Fruit fly (Drosophila melanogaster) whole organism, embryonic: Measurements from ENCODE around the gene Hph.

Experiments
- Antp ChIP-seq: fragments of 200-800 bp; sonication (Bioruptor generic); optimal IDR thresholded peaks from 3 replicates; lab custom pipeline; 2016; ENCODE audit warnings: missing biosample characterization, missing genetic modification characterization
- Awh ChIP-seq: fragments of 200-800 bp; sonication (Bioruptor generic); IDR thresholded peaks from 2 replicates; pipeline ENCODE4, ENCODE4 v1.3.6; 2022; ENCODE audit warnings: missing biosample characterization, missing genetic modification characterization
- C15 ChIP-seq: fragments of 200-800 bp; sonication (Bioruptor generic); IDR thresholded peaks from 3 replicates; pipeline ENCODE4 v1.3.6; 2022; ENCODE audit warnings: missing biosample characterization, missing genetic modification characterization
- CG10267 ChIP-seq: fragments of 200-800 bp; sonication (Bioruptor generic); optimal IDR thresholded peaks from 2 replicates; lab custom pipeline; 2018; ENCODE audit warnings: missing biosample characterization, mild to moderate bottlenecking, missing genetic modification characterization, moderate library complexity
- CG12071 ChIP-seq: fragments of 200-800 bp; sonication (Bioruptor generic); optimal IDR thresholded peaks from 3 replicates; lab custom pipeline; 2018; ENCODE audit warnings: missing biosample characterization, mild to moderate bottlenecking, missing genetic modification characterization
- CG1233 ChIP-seq: fragments of 200-800 bp; sonication (Bioruptor generic); optimal IDR thresholded peaks from 4 replicates; lab custom pipeline; 2018; ENCODE audit warnings: missing biosample characterization, mild to moderate bottlenecking, missing genetic modification characterization
- CG15269 ChIP-seq: fragments of 200-800 bp; sonication (Bioruptor generic); optimal IDR thresholded peaks from 2 replicates; lab custom pipeline; 2018; ENCODE audit warnings: missing biosample characterization, mild to moderate bottlenecking, missing genetic modification characterization, moderate library complexity
- CG17568 ChIP-seq: fragments of 200-800 bp; sonication (Bioruptor generic); optimal IDR thresholded peaks from 2 replicates; lab custom pipeline; 2018; ENCODE audit warnings: missing biosample characterization, mild to moderate bottlenecking, missing genetic modification characterization, moderate library complexity
- CG1792 ChIP-seq: fragments of 200-800 bp; sonication (Bioruptor generic); optimal IDR thresholded peaks from 2 replicates; lab custom pipeline; 2016; ENCODE audit warnings: missing biosample characterization, missing genetic modification characterization
- CG3726 ChIP-seq: fragments of 200-800 bp; sonication (Bioruptor generic); IDR thresholded peaks from 3 replicates; pipeline ENCODE4, ENCODE4 v1.3.6; 2022; ENCODE audit warnings: missing biosample characterization, missing genetic modification characterization
- CG3995 ChIP-seq: fragments of 200-800 bp; sonication (Bioruptor generic); optimal IDR thresholded peaks from 3 replicates; lab custom pipeline; 2016; ENCODE audit warnings: missing biosample characterization, missing genetic modification characterization
- CG4424 ChIP-seq: fragments of 200-800 bp; sonication (Bioruptor generic); optimal IDR thresholded peaks from 3 replicates; lab custom pipeline; 2016; ENCODE audit warnings: missing biosample characterization, missing genetic modification characterization
- CG6175 ChIP-seq: fragments of 200-800 bp; sonication (Bioruptor generic); IDR thresholded peaks from 3 replicates; pipeline ENCODE4 v1.3.6; 2022; ENCODE audit warnings: missing biosample characterization, missing genetic modification characterization
- CG6683 ChIP-seq: fragments of 200-800 bp; sonication (Bioruptor generic); optimal IDR thresholded peaks from 2 replicates; lab custom pipeline; 2017; ENCODE audit warnings: missing biosample characterization, mild to moderate bottlenecking, missing genetic modification characterization, missing genetic modification reagents
- CG8281 ChIP-seq: fragments of 200-800 bp; sonication (Bioruptor generic); optimal IDR thresholded peaks from 2 replicates; lab custom pipeline; 2018; ENCODE audit warnings: missing biosample characterization, mild to moderate bottlenecking, missing genetic modification characterization, moderate library complexity
- CG9437 ChIP-seq: fragments of 200-800 bp; sonication (Bioruptor generic); optimal IDR thresholded peaks from 2 replicates; lab custom pipeline; 2018; ENCODE audit warnings: missing biosample characterization, mild to moderate bottlenecking, missing genetic modification characterization
- Dad ChIP-seq: fragments of 200-800 bp; sonication (Bioruptor generic); optimal IDR thresholded peaks from 3 replicates; lab custom pipeline; 2016; ENCODE audit warnings: missing biosample characterization, missing genetic modification characterization
- HmgZ ChIP-seq: fragments of 200-800 bp; sonication (Bioruptor generic); optimal IDR thresholded peaks from 2 replicates; lab custom pipeline; 2018; ENCODE audit warnings: missing biosample characterization, mild to moderate bottlenecking, missing genetic modification characterization
- Ptx1 ChIP-seq: fragments of 200-800 bp; sonication (Bioruptor generic); IDR thresholded peaks from 2 replicates; pipeline ENCODE4 v1.3.6; 2022; ENCODE audit warnings: missing biosample characterization, missing genetic modification characterization
- Side ChIP-seq: fragments of 200-800 bp; sonication (Bioruptor generic); optimal IDR thresholded peaks from 2 replicates; lab custom pipeline; 2016; ENCODE audit warnings: missing biosample characterization, missing genetic modification characterization
- Sox100B ChIP-seq: fragments of 200-800 bp; sonication (Bioruptor generic); optimal IDR thresholded peaks from 3 replicates; lab custom pipeline; 2018; ENCODE audit warnings: missing biosample characterization, mild to moderate bottlenecking, missing genetic modification characterization
- Stat92E ChIP-seq, 3 experiments: fragments of >200 bp in 2 of 3; fragments of 200-800 bp in 1 of 3; sonication (Bioruptor generic) in 1 of 3; optimal IDR thresholded peaks; 2 replicates each; lab custom pipeline; 2017 to 2019; ENCODE audit warnings: missing biosample characterization in 3 of 3, missing genetic modification characterization in 3 of 3, mild to moderate bottlenecking in 1 of 3, moderate library complexity in 1 of 3
- Vsx1 ChIP-seq: fragments of 200-800 bp; sonication (Bioruptor generic); optimal IDR thresholded peaks from 2 replicates; lab custom pipeline; 2017; ENCODE audit warnings: missing biosample characterization, mild to moderate bottlenecking, missing genetic modification characterization, missing genetic modification reagents
- al ChIP-seq: fragments of 200-800 bp; sonication (Bioruptor generic); IDR thresholded peaks from 2 replicates; pipeline ENCODE4 v1.3.6; 2022; ENCODE audit warnings: missing biosample characterization, missing genetic modification characterization
- cwo ChIP-seq: fragments of 200-800 bp; sonication (Bioruptor generic); optimal IDR thresholded peaks from 3 replicates; lab custom pipeline; 2017; ENCODE audit warnings: missing biosample characterization, missing genetic modification characterization, mild to moderate bottlenecking, moderate library complexity, missing genetic modification reagents
- dm ChIP-seq: fragments of 200-800 bp; sonication (Bioruptor generic); optimal IDR thresholded peaks from 3 replicates; lab custom pipeline; 2016; ENCODE audit warnings: missing biosample characterization, missing genetic modification characterization
- ems ChIP-seq: fragments of 200-800 bp; sonication (Bioruptor generic); optimal IDR thresholded peaks from 3 replicates; lab custom pipeline; 2016; ENCODE audit warnings: missing biosample characterization, missing genetic modification characterization
- ewg ChIP-seq: fragments of 200-800 bp; sonication (Bioruptor generic); optimal IDR thresholded peaks from 3 replicates; lab custom pipeline; 2017; ENCODE audit warnings: mild to moderate bottlenecking, missing biosample characterization, missing genetic modification reagents, missing genetic modification characterization
- gem ChIP-seq: fragments of 200-800 bp; sonication (Bioruptor generic); optimal IDR thresholded peaks from 2 replicates; lab custom pipeline; 2019; ENCODE audit warnings: missing biosample characterization, mild to moderate bottlenecking, missing genetic modification characterization, moderate library complexity
- gfzf ChIP-seq: fragments of 200-800 bp; sonication (Bioruptor generic); optimal IDR thresholded peaks from 2 replicates; lab custom pipeline; 2016; ENCODE audit warnings: missing biosample characterization, mild to moderate bottlenecking, missing genetic modification characterization, moderate library complexity
- gro ChIP-seq: fragments of 200-800 bp; sonication (Bioruptor generic); optimal IDR thresholded peaks from 2 replicates; lab custom pipeline; 2016; ENCODE audit warnings: missing biosample characterization, missing genetic modification characterization
- gsb ChIP-seq: fragments of 200-800 bp; sonication (Bioruptor generic); IDR thresholded peaks from 2 replicates; pipeline ENCODE4 v1.3.6; 2022; ENCODE audit warnings: missing biosample characterization, missing genetic modification characterization
- ind ChIP-seq: fragments of 200-800 bp; sonication (Bioruptor generic); optimal IDR thresholded peaks from 3 replicates; lab custom pipeline; 2016; ENCODE audit warnings: missing biosample characterization, missing genetic modification characterization
- inv ChIP-seq: fragments of 200-800 bp; sonication (Bioruptor generic); IDR thresholded peaks from 2 replicates; pipeline ENCODE4 v1.3.6; 2022; ENCODE audit warnings: missing biosample characterization, missing genetic modification characterization; ENCODE audit not compliant: partially characterized antibody
- jing ChIP-seq: fragments of 200-800 bp; sonication (Bioruptor generic); optimal IDR thresholded peaks from 2 replicates; lab custom pipeline; 2018; ENCODE audit warnings: missing biosample characterization, mild to moderate bottlenecking, missing genetic modification characterization
- klu ChIP-seq: fragments of 200-800 bp; sonication (Bioruptor generic); IDR thresholded peaks from 2 replicates; pipeline ENCODE4 v1.3.6; 2022; ENCODE audit warnings: missing biosample characterization, missing genetic modification characterization
- lab ChIP-seq: fragments of 200-800 bp; sonication (Bioruptor generic); optimal IDR thresholded peaks from 3 replicates; lab custom pipeline; 2017; ENCODE audit warnings: missing biosample characterization, missing genetic modification characterization, mild to moderate bottlenecking, moderate library complexity, missing genetic modification reagents
- nerfin-1 ChIP-seq: fragments of 200-800 bp; sonication (Bioruptor generic); optimal IDR thresholded peaks from 3 replicates; lab custom pipeline; 2019; ENCODE audit warnings: missing biosample characterization, mild to moderate bottlenecking, missing genetic modification characterization, moderate library complexity
- nerfin-2 ChIP-seq: fragments of 200-800 bp; sonication (Bioruptor generic); IDR thresholded peaks from 2 replicates; pipeline ENCODE4 v1.3.6; 2022; ENCODE audit warnings: missing biosample characterization, missing genetic modification characterization; ENCODE audit not compliant: partially characterized antibody
- nmo ChIP-seq: fragments of 200-800 bp; sonication (Bioruptor generic); optimal IDR thresholded peaks from 2 replicates; lab custom pipeline; 2018; ENCODE audit warnings: missing biosample characterization, mild to moderate bottlenecking, missing genetic modification characterization, moderate library complexity
- onecut ChIP-seq: fragments of 200-800 bp; sonication (Bioruptor generic); IDR thresholded peaks from 2 replicates; pipeline ENCODE4 v1.3.6; 2022; ENCODE audit warnings: missing biosample characterization, missing genetic modification characterization
- pros ChIP-seq: fragments of 200-800 bp; sonication (Bioruptor generic); optimal IDR thresholded peaks from 3 replicates; lab custom pipeline; 2019; ENCODE audit warnings: missing biosample characterization, mild to moderate bottlenecking, missing genetic modification characterization, moderate library complexity
- ranshi ChIP-seq: fragments of 200-800 bp; sonication (Bioruptor generic); IDR thresholded peaks from 2 replicates; pipeline ENCODE4 v1.3.6; 2022; ENCODE audit warnings: missing biosample characterization, missing genetic modification characterization
- row ChIP-seq: fragments of 200-800 bp; sonication (Bioruptor generic); IDR thresholded peaks from 3 replicates; pipeline ENCODE4 v1.3.6; 2022; ENCODE audit warnings: missing biosample characterization, missing genetic modification characterization
- sd ChIP-seq: fragments of 200-800 bp; sonication (Bioruptor generic); optimal IDR thresholded peaks from 3 replicates; lab custom pipeline; 2018; ENCODE audit warnings: missing biosample characterization, mild to moderate bottlenecking, missing genetic modification characterization, moderate library complexity
- seq ChIP-seq: fragments of 200-800 bp; sonication (Bioruptor generic); IDR thresholded peaks from 2 replicates; pipeline ENCODE4 v1.3.6; 2022; ENCODE audit warnings: missing biosample characterization, missing genetic modification characterization
- slp2 ChIP-seq: fragments of 200-800 bp; sonication (Bioruptor generic); optimal IDR thresholded peaks from 2 replicates; lab custom pipeline; 2016; ENCODE audit warnings: missing biosample characterization, missing genetic modification characterization
- sna ChIP-seq: fragments of 200-800 bp; sonication (Bioruptor generic); IDR thresholded peaks from 2 replicates; pipeline ENCODE4 v1.3.6; 2022; ENCODE audit warnings: missing biosample characterization, missing genetic modification characterization; ENCODE audit not compliant: partially characterized antibody
- toy ChIP-seq: fragments of 200-800 bp; sonication (Bioruptor generic); IDR thresholded peaks from 2 replicates; pipeline ENCODE4 v1.3.6; 2022; ENCODE audit warnings: missing biosample characterization, missing genetic modification characterization
- wek ChIP-seq: fragments of 200-800 bp; sonication (Bioruptor generic); optimal IDR thresholded peaks from 3 replicates; lab custom pipeline; 2018; ENCODE audit warnings: missing biosample characterization, mild to moderate bottlenecking, missing genetic modification characterization, moderate library complexity
- yki ChIP-seq: fragments of >200 bp; optimal IDR thresholded peaks from 3 replicates; lab custom pipeline; 2018

The Hph gene

dm6 chr3R:5217278-5217714, 39.5 kb upstream of the Hph start, which contains the start of gene cno (continued):
- no peak for TF ChIP-seq CG17568 (GFP tag; lab: Kevin White, UChicago)
- no peak for TF ChIP-seq CG12071 (GFP tag; lab: Kevin White, UChicago)
- peak; percentile 21 for TF ChIP-seq CG15269 (tag; lab: Kevin White, UChicago)
- no peak for TF ChIP-seq sd (tag; lab: Kevin White, UChicago)
- peak; percentile 100 for TF ChIP-seq gfzf (GFP tag; lab: Kevin White, UChicago)
- no peak for TF ChIP-seq Dad (GFP tag; lab: Kevin White, UChicago)
- TF ChIP-seq Antp (GFP tag; lab: Kevin White, UChicago), result no peak
- peak; percentile 62 for TF ChIP-seq nmo
- TF ChIP-seq CG6683, result no peak
- no peak for TF ChIP-seq CG1233 (GFP tag; lab: Kevin White, UChicago)
- TF ChIP-seq C15 (GFP tag; lab: Robert Waterston, UW), result no peak
- TF ChIP-seq sna (GFP tag; lab: Robert Waterston, UW), result no peak
- no peak for TF ChIP-seq pros (GFP tag; lab: Kevin White, UChicago)
- no peak for TF ChIP-seq ranshi
- TF ChIP-seq lab (GFP tag; lab: Kevin White, UChicago), result no peak
- TF ChIP-seq gsb (GFP tag; lab: Robert Waterston, UW), result no peak
- TF ChIP-seq wek, result no peak
- peak; percentile 80 for TF ChIP-seq ewg (GFP tag; lab: Kevin White, UChicago)
- peak; percentile 28 for TF ChIP-seq ems (GFP tag; lab: Kevin White, UChicago)
- TF ChIP-seq Stat92E (GFP tag; optimal IDR thresholded peaks at IDR 0.05; lab: Kevin White, UChicago), result peak in 1 of 3 experiments; percentile 76
- no peak for TF ChIP-seq jing (GFP tag; lab: Kevin White, UChicago)
- no peak for TF ChIP-seq Awh (GFP tag; lab: Robert Waterston, UW)
- TF ChIP-seq seq, result no peak; the same call in 1 of the 2 replicates
- TF ChIP-seq nerfin-2 (GFP tag; lab: Robert Waterston, UW), result no peak
- no peak for TF ChIP-seq CG6175 (GFP tag; lab: Robert Waterston, UW)
- TF ChIP-seq al (GFP tag; lab: Robert Waterston, UW), result no peak
- TF ChIP-seq row (GFP tag; lab: Robert Waterston, UW), result no peak; the same call in 2 of the 3 replicates
- TF ChIP-seq dm (GFP tag; lab: Kevin White, UChicago), result peak; percentile 6
- peak; percentile 23; the same call in 1 of the 2 replicates for TF ChIP-seq onecut (GFP tag; lab: Robert Waterston, UW)
- no peak for TF ChIP-seq Ptx1 (GFP tag; lab: Robert Waterston, UW)
- TF ChIP-seq Side (GFP tag; lab: Kevin White, UChicago), result no peak
- TF ChIP-seq nerfin-1 (tag; lab: Kevin White, UChicago), result peak; percentile 19
- no peak; the same call in 2 of the 3 replicates for TF ChIP-seq CG3726
- TF ChIP-seq slp2 (GFP tag; lab: Kevin White, UChicago), result no peak
- no peak for TF ChIP-seq ind (GFP tag; lab: Kevin White, UChicago)
- TF ChIP-seq gem (tag; lab: Kevin White, UChicago), result no peak
- TF ChIP-seq CG4424 (GFP tag; lab: Kevin White, UChicago), result no peak
- TF ChIP-seq CG8281, result no peak
- no peak for TF ChIP-seq yki (lab: Kevin White, UChicago)
- TF ChIP-seq klu, result no peak
- no peak for TF ChIP-seq inv (GFP tag; lab: Robert Waterston, UW)
- no peak for TF ChIP-seq CG1792 (GFP tag; lab: Kevin White, UChicago)
- no peak for TF ChIP-seq Sox100B (GFP tag; lab: Kevin White, UChicago)
- peak; percentile 71 for TF ChIP-seq CG9437 (GFP tag; lab: Kevin White, UChicago)
- no peak for TF ChIP-seq cwo (GFP tag; lab: Kevin White, UChicago)
- TF ChIP-seq HmgZ, result peak; percentile 56
- no peak for TF ChIP-seq toy (GFP tag; lab: Robert Waterston, UW)
- TF ChIP-seq gro, result no peak
- TF ChIP-seq Vsx1 (GFP tag; lab: Kevin White, UChicago), result no peak
- peak; percentile 45 for TF ChIP-seq CG10267 (tag; lab: Kevin White, UChicago)
- TF ChIP-seq CG3995, result no peak
